Worm (Caenorhabditis elegans) whole organism, midembryonic: ENCODE measurements around the gene C25F6.6.

Experiments used
- T22C8.4 ChIP-seq: fragments of 200-800 bp; sonication (Bioruptor generic); IDR thresholded peaks from 2 replicates; pipeline ENCODE4 v1.3.6; 2022; ENCODE audit warnings: missing genetic modification characterization, missing compliant biosample characterization
- flt-1 ChIP-seq: fragments of 200-800 bp; sonication (Bioruptor generic); IDR thresholded peaks from 2 replicates; pipeline ENCODE4 v1.3.6; 2022; ENCODE audit warnings: missing genetic modification characterization, missing compliant biosample characterization
- ref-1 ChIP-seq: fragments of 200-800 bp; sonication (Bioruptor generic); conservative IDR thresholded peaks from 2 replicates; pipeline ENCODE4 v1.3.6; 2022; ENCODE audit warnings: missing genetic modification reagents, missing genetic modification characterization, missing compliant biosample characterization
- tab-1 ChIP-seq: fragments of 200-800 bp; sonication (Bioruptor generic); IDR thresholded peaks from 2 replicates; pipeline ENCODE4 v1.3.6; 2022; ENCODE audit warnings: missing genetic modification characterization, missing compliant biosample characterization
- ztf-23 ChIP-seq: fragments of 200-800 bp; sonication (Bioruptor generic); IDR thresholded peaks from 2 replicates; pipeline ENCODE4 v1.3.6; 2022; ENCODE audit warnings: missing genetic modification reagents, missing genetic modification characterization, missing compliant biosample characterization
- ztf-29 ChIP-seq: fragments of 200-800 bp; sonication (Bioruptor generic); IDR thresholded peaks from 2 replicates; pipeline ENCODE4 v1.3.6; 2022; ENCODE audit warnings: missing genetic modification reagents, missing genetic modification characterization, missing compliant biosample characterization

DNA sequence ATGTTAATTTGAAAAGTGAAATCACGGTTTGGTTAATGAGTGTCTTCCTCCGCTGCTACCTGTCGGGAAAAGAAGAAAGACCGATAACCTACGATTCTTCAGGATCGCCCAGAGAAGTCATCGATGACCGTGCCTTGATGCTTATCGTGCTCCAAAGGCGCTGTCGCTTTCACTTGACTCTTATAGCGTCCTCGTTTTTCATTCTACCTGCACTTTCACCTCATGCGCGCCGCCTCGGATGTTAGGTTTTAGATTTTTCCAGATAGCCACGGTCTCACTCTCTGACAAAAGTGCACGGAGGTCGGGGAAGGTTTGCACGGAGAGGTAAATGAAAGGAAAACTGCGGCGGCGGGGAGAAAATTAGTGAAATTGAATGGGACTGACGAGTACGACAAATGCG, 38.2 kb upstream of the C25F6.6 start:
- TF ChIP-seq flt-1 (GFP tag; lab: Robert Waterston, UW) = no peak
- TF ChIP-seq tab-1 (GFP tag; lab: Robert Waterston, UW) = no peak
- no peak for TF ChIP-seq ztf-23 (GFP tag; lab: Robert Waterston, UW)
- no peak for TF ChIP-seq ref-1 (GFP tag; lab: Robert Waterston, UW)
- TF ChIP-seq ztf-29 (GFP tag; lab: Robert Waterston, UW) = no peak
- TF ChIP-seq T22C8.4 (GFP tag; lab: Robert Waterston, UW) = no peak
